Fruit fly (Drosophila melanogaster) whole organism: ENCODE data around the gene salt.

Experiments
- CG8478 ChIP-seq: fragments of >200 bp; optimal IDR thresholded peaks from 2 replicates; lab custom pipeline; 2018; ENCODE audit warnings: inconsistent platforms
- EcR ChIP-seq, 2 experiments: fragments of >200 bp; optimal IDR thresholded peaks; 2 replicates each; lab custom pipeline; 2017; ENCODE audit warnings: missing biosample characterization in 2 of 2, missing genetic modification characterization in 2 of 2, missing genetic modification reagents in 2 of 2
- pan ChIP-seq: fragments of >200 bp; optimal IDR thresholded peaks from 2 replicates; lab custom pipeline; 2017
- psq ChIP-seq: fragments of >200 bp; optimal IDR thresholded peaks from 2 replicates; lab custom pipeline; 2017
- usp ChIP-seq: fragments of >200 bp; optimal IDR thresholded peaks from 2 replicates; lab custom pipeline; 2017; ENCODE audit warnings: missing biosample characterization, missing genetic modification characterization, mixed read lengths

dm6 chr3R:31708240-31708639 lies 46.3 kb downstream of the salt start, which contains the start of gene CG42693:
- TF ChIP-seq EcR (GFP tag; optimal IDR thresholded peaks at IDR 0.05; lab: Kevin White, UChicago): no peak
- no peak for TF ChIP-seq pan (lab: Kevin White, UChicago)
- TF ChIP-seq psq (lab: Kevin White, UChicago): no peak
- TF ChIP-seq CG8478 (lab: Kevin White, UChicago): no peak
- TF ChIP-seq usp (GFP tag; lab: Kevin White, UChicago): no peak
